Worm (Caenorhabditis elegans) whole organism, L1 larva: ENCODE measurements around the gene F07B10.4.

Source experiments
- ama-1 ChIP-seq: fragments of 150-350 bp; optimal IDR thresholded peaks from 2 replicates; lab custom pipeline; 2014
- dsc-1 ChIP-seq: sonication (generic microtip); optimal IDR thresholded peaks from 2 replicates; lab custom pipeline; 2016; ENCODE audit warnings: mild to moderate bottlenecking, missing genetic modification characterization, missing compliant biosample characterization
- fkh-4 ChIP-seq: sonication (generic microtip); optimal IDR thresholded peaks from 2 replicates; lab custom pipeline; 2016; ENCODE audit warnings: missing compliant biosample characterization, missing genetic modification characterization, borderline replicate concordance
- hlh-4 ChIP-seq: sonication (generic microtip); optimal IDR thresholded peaks from 2 replicates; lab custom pipeline; 2016; ENCODE audit warnings: mild to moderate bottlenecking, missing genetic modification characterization, missing compliant biosample characterization
- lsy-2 ChIP-seq, 2 experiments: fragments of 150-350 bp; optimal IDR thresholded peaks; 2 replicates each; lab custom pipeline; 2014; ENCODE audit warnings: missing biosample characterization in 2 of 2, missing genetic modification characterization in 2 of 2
- mdl-1 ChIP-seq, 2 experiments: fragments of 150-350 bp; optimal IDR thresholded peaks; 2 replicates each; lab custom pipeline; 2014 to 2017; ENCODE audit warnings: missing biosample characterization in 2 of 2, missing genetic modification characterization in 2 of 2, inconsistent platforms in 1 of 2
- nhr-12 ChIP-seq: sonication (generic microtip); optimal IDR thresholded peaks from 2 replicates; lab custom pipeline; 2017; ENCODE audit warnings: missing biosample characterization, missing genetic modification characterization
- nhr-28 ChIP-seq: fragments of 150-350 bp; optimal IDR thresholded peaks from 2 replicates; lab custom pipeline; 2014; ENCODE audit warnings: missing biosample characterization, missing genetic modification characterization
- rnt-1 ChIP-seq: sonication (generic microtip); optimal IDR thresholded peaks from 2 replicates; lab custom pipeline; 2016; ENCODE audit warnings: mild to moderate bottlenecking, missing genetic modification characterization, moderate library complexity, missing compliant biosample characterization
- snpc-4 ChIP-seq: fragments of 150-350 bp; optimal IDR thresholded peaks from 2 replicates; lab custom pipeline; 2014; ENCODE audit warnings: missing biosample characterization, missing genetic modification characterization
- unc-130 ChIP-seq: fragments of 150-350 bp; optimal IDR thresholded peaks from 2 replicates; lab custom pipeline; 2017; ENCODE audit warnings: missing biosample characterization, missing genetic modification characterization, inconsistent platforms
- vab-15 ChIP-seq: sonication (generic microtip); optimal IDR thresholded peaks from 2 replicates; lab custom pipeline; 2017; ENCODE audit warnings: missing genotype, mild to moderate bottlenecking, missing genetic modification characterization, missing compliant biosample characterization

DNA sequence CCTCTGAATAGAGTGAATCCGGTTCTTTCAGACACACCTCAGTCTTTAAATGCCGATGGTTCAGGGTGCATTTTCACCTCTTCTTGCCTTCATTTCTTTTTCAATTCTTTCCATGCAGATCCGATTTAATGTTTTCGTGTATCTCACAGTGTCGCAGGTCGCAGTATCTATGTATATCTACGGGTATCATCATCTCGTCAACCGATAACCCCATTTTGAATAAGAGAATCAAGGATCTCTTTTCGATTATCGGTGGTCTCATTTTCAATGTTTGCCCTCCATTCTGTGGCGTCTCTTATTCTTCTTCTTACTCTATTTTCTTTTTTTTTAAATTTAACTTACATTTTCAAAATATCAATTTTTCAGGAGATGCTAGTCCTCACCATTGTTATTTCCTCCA is 42.0 kb downstream of the F07B10.4 start, which contains the start of gene T19B10.2:
- no peak for TF ChIP-seq fkh-4 (tag; lab: Kevin White, UChicago)
- TF ChIP-seq mdl-1 (tag; optimal IDR thresholded peaks at IDR 0.05; lab: Kevin White, UChicago): no peak
- TF ChIP-seq lsy-2 (tag; optimal IDR thresholded peaks at IDR 0.05; lab: Kevin White, UChicago): no peak
- no peak for TF ChIP-seq snpc-4 (tag; lab: Kevin White, UChicago)
- TF ChIP-seq nhr-28: no peak
- TF ChIP-seq vab-15 (tag; lab: Kevin White, UChicago): no peak
- TF ChIP-seq hlh-4: no peak
- TF ChIP-seq unc-130 (tag; lab: Kevin White, UChicago): no peak
- no peak for TF ChIP-seq ama-1 (lab: Kevin White, UChicago)
- no peak for TF ChIP-seq rnt-1 (tag; lab: Kevin White, UChicago)
- no peak for TF ChIP-seq dsc-1 (tag; lab: Kevin White, UChicago)
- no peak for TF ChIP-seq nhr-12 (tag; lab: Kevin White, UChicago)
